Fruit fly (Drosophila melanogaster): Measurements from ENCODE around the gene CG16704.

Gene CG16704

dm6 chr2L:3737003-3737662 is 44.7 kb upstream of the CG16704 start (continued):
- TF ChIP-seq lilli (GFP tag; optimal IDR thresholded peaks at IDR 0.05) (no peak), CG11504 (tag; optimal IDR thresholded peaks at IDR 0.05) (peak; percentile 47), CoRest (tag; optimal IDR thresholded peaks at IDR 0.05) (peak; percentile 28), usp (GFP tag; optimal IDR thresholded peaks at IDR 0.05) (no peak), gcm (GFP tag; optimal IDR thresholded peaks at IDR 0.05) (no peak), CG2712 (tag; optimal IDR thresholded peaks at IDR 0.05) (peak; percentile 1), row (GFP tag; IDR thresholded peaks at IDR 0.05) (peak; percentile 31; the same call in 2 of the 3 replicates), Meics (GFP tag; optimal IDR thresholded peaks at IDR 0.05) (peak; percentile 3), nmo (GFP tag; optimal IDR thresholded peaks at IDR 0.05) (peak; percentile 1), CG12155 (GFP tag; optimal IDR thresholded peaks at IDR 0.05) (no peak), caup (GFP tag; optimal IDR thresholded peaks at IDR 0.05; ENCODE audit: severe bottlenecking) (no peak), pzg (GFP tag; optimal IDR thresholded peaks at IDR 0.05) (no peak), Awh (GFP tag; IDR thresholded peaks at IDR 0.05) (no peak), CG31441 (GFP tag; IDR thresholded peaks at IDR 0.05) (peak; percentile 33; the same call in 1 of the 2 replicates), Hr51 (GFP tag; optimal IDR thresholded peaks at IDR 0.05) (peak in 1 of 2 experiments; percentile 39), Opbp (GFP tag; IDR thresholded peaks at IDR 0.05; ENCODE audit: partially characterized antibody) (no peak), danr (GFP tag; IDR thresholded peaks at IDR 0.05) (no peak), CG16863 (GFP tag; optimal IDR thresholded peaks at IDR 0.05) (no peak), abd-A (tag; optimal IDR thresholded peaks at IDR 0.05) (peak; percentile 86), CG6654 (GFP tag; optimal IDR thresholded peaks at IDR 0.05) (no peak), CG4707 (GFP tag; optimal IDR thresholded peaks at IDR 0.05) (no peak), ro (GFP tag; IDR thresholded peaks at IDR 0.05) (no peak), Mad (GFP tag; optimal IDR thresholded peaks at IDR 0.05) (no peak), CG3407 (GFP tag; optimal IDR thresholded peaks at IDR 0.05) (no peak), Med (GFP tag) (peak; percentile 12), CG15269 (tag; optimal IDR thresholded peaks at IDR 0.05) (peak; percentile 1)

dm6 chr2L:3731055-3731454 is 38.7 kb upstream of the CG16704 start:
- TF ChIP-seq Doc2 (GFP tag; IDR thresholded peaks at IDR 0.05) (no peak), CG6254 (GFP tag; optimal IDR thresholded peaks at IDR 0.05) (no peak), fd96Cb (tag; optimal IDR thresholded peaks at IDR 0.05) (no peak)

dm6 chr2L:3730182-3730975 is 38.0 kb upstream of the CG16704 start, which contains the start of gene CG10019:
TSS of gene CG10019 (plus strand) at chr2L:3730466.
- TF ChIP-seq CG12155 (GFP tag; optimal IDR thresholded peaks at IDR 0.05) (no peak), gcm2 (GFP tag; optimal IDR thresholded peaks at IDR 0.05) (no peak), br (optimal IDR thresholded peaks at IDR 0.05) (no peak), CG10209 (GFP tag; optimal IDR thresholded peaks at IDR 0.05) (no peak), Ets97D (GFP tag; optimal IDR thresholded peaks at IDR 0.05) (no peak), pb (GFP tag; optimal IDR thresholded peaks at IDR 0.05) (no peak), Neu2 (GFP tag; optimal IDR thresholded peaks at IDR 0.05; ENCODE audit: borderline replicate concordance) (no peak), jing (GFP tag; optimal IDR thresholded peaks at IDR 0.05) (no peak), E2f1 (GFP tag; IDR thresholded peaks at IDR 0.05) (no peak), lbe (GFP tag; optimal IDR thresholded peaks at IDR 0.05) (no peak), lola (GFP tag; optimal IDR thresholded peaks at IDR 0.05) (no peak), CG9727 (GFP tag; optimal IDR thresholded peaks at IDR 0.05) (no peak), CG10267 (tag; optimal IDR thresholded peaks at IDR 0.05) (no peak), Trl (optimal IDR thresholded peaks at IDR 0.05) (peak; percentile 80 to 98), Trl (GFP tag; optimal IDR thresholded peaks at IDR 0.05) (no peak), CG7987 (GFP tag; optimal IDR thresholded peaks at IDR 0.05) (no peak), rib (GFP tag; IDR thresholded peaks at IDR 0.05) (0 out of 2 replicates have a peak, but pooled peaks have one; percentile 18), Fer3 (tag; optimal IDR thresholded peaks at IDR 0.05) (no peak), CG10654 (GFP tag; optimal IDR thresholded peaks at IDR 0.05) (no peak)

Data from whole organism, embryonic.